Fruit fly (Drosophila melanogaster) whole organism, embryonic: Measurements from ENCODE around the gene CG5828.

Experiments used
- Antp ChIP-seq: fragments of 200-800 bp; sonication (Bioruptor generic); optimal IDR thresholded peaks from 3 replicates; lab custom pipeline; 2016; ENCODE audit warnings: missing biosample characterization, missing genetic modification characterization
- Atf3 ChIP-seq: fragments of 200-800 bp; sonication (Bioruptor generic); optimal IDR thresholded peaks from 3 replicates; lab custom pipeline; 2016; ENCODE audit warnings: missing biosample characterization, missing genetic modification characterization
- Bgb ChIP-seq: fragments of 200-800 bp; sonication (Bioruptor generic); IDR thresholded peaks from 2 replicates; pipeline ENCODE4 v1.3.6; 2022; ENCODE audit warnings: missing biosample characterization, missing genetic modification characterization; ENCODE audit not compliant: partially characterized antibody
- CG11093 ChIP-seq: fragments of 200-800 bp; sonication (Bioruptor generic); IDR thresholded peaks from 3 replicates; pipeline ENCODE4 v1.3.6; 2022; ENCODE audit warnings: missing biosample characterization, missing genetic modification characterization
- CG13775 ChIP-seq: fragments of 200-800 bp; sonication (Bioruptor generic); optimal IDR thresholded peaks from 3 replicates; lab custom pipeline; 2017; ENCODE audit warnings: missing biosample characterization, mild to moderate bottlenecking, missing genetic modification characterization
- CG1602 ChIP-seq: fragments of 200-800 bp; sonication (Bioruptor generic); optimal IDR thresholded peaks from 3 replicates; lab custom pipeline; 2016; ENCODE audit warnings: missing biosample characterization, missing genetic modification characterization
- CG17385 ChIP-seq: fragments of 200-800 bp; sonication (Bioruptor generic); optimal IDR thresholded peaks from 3 replicates; lab custom pipeline; 2018; ENCODE audit warnings: missing biosample characterization, mild to moderate bottlenecking, missing genetic modification characterization
- CG18011 ChIP-seq: fragments of 200-800 bp; sonication (Bioruptor generic); optimal IDR thresholded peaks from 2 replicates; lab custom pipeline; 2017; ENCODE audit warnings: missing biosample characterization, missing genetic modification characterization, mild to moderate bottlenecking, moderate library complexity, missing genotype
- CG18599 ChIP-seq: fragments of 200-800 bp; sonication (Bioruptor generic); optimal IDR thresholded peaks from 3 replicates; lab custom pipeline; 2017; ENCODE audit warnings: missing biosample characterization, missing genetic modification characterization, mild to moderate bottlenecking, moderate library complexity, missing genetic modification reagents
- CG31388 ChIP-seq: fragments of 200-800 bp; sonication (Bioruptor generic); optimal IDR thresholded peaks from 2 replicates; lab custom pipeline; 2016; ENCODE audit warnings: missing biosample characterization, missing genetic modification characterization
- CG4360 ChIP-seq: fragments of 200-800 bp; sonication (Bioruptor generic); IDR thresholded peaks from 2 replicates; pipeline ENCODE4 v1.3.6; 2022; ENCODE audit warnings: missing biosample characterization, missing genetic modification characterization
- CG43689 ChIP-seq: fragments of 200-800 bp; sonication (Bioruptor generic); IDR thresholded peaks from 2 replicates; pipeline ENCODE4 v1.3.6; 2022; ENCODE audit warnings: missing biosample characterization, missing genetic modification characterization
- CG4730 ChIP-seq: fragments of 200-800 bp; sonication (Bioruptor generic); IDR thresholded peaks from 2 replicates; pipeline ENCODE4 v1.3.6; 2022; ENCODE audit warnings: missing biosample characterization, missing genetic modification characterization
- CG5953 ChIP-seq: fragments of 200-800 bp; sonication (Bioruptor generic); IDR thresholded peaks from 2 replicates; pipeline ENCODE4 v1.3.6; 2022; ENCODE audit warnings: missing biosample characterization, missing genetic modification characterization
- CG7928 ChIP-seq: fragments of 200-800 bp; sonication (Bioruptor generic); optimal IDR thresholded peaks from 2 replicates; lab custom pipeline; 2017; ENCODE audit warnings: missing biosample characterization, mild to moderate bottlenecking, missing genetic modification characterization
- CG8478 ChIP-seq: fragments of >200 bp; optimal IDR thresholded peaks from 2 replicates; lab custom pipeline; 2018
- CG9817 ChIP-seq: fragments of 200-800 bp; sonication (Bioruptor generic); optimal IDR thresholded peaks from 2 replicates; lab custom pipeline; 2018; ENCODE audit warnings: missing biosample characterization, mild to moderate bottlenecking, missing genetic modification characterization, moderate library complexity
- CHES-1-like ChIP-seq: fragments of 200-800 bp; sonication (Bioruptor generic); optimal IDR thresholded peaks from 2 replicates; lab custom pipeline; 2016; ENCODE audit warnings: missing biosample characterization, missing genetic modification characterization
- Doc2 ChIP-seq: fragments of 200-800 bp; sonication (Bioruptor generic); IDR thresholded peaks from 2 replicates; pipeline ENCODE4 v1.3.6; 2022; ENCODE audit warnings: missing biosample characterization, missing genetic modification characterization
- Dref ChIP-seq: fragments of 200-800 bp; sonication (Bioruptor generic); IDR thresholded peaks from 2 replicates; pipeline ENCODE4 v1.3.6; 2022; ENCODE audit warnings: missing biosample characterization, missing genetic modification characterization
- Drgx ChIP-seq: fragments of 200-800 bp; sonication (Bioruptor generic); IDR thresholded peaks from 2 replicates; pipeline ENCODE4 v1.3.6; 2022; ENCODE audit warnings: missing biosample characterization, missing genetic modification characterization
- Fer1 ChIP-seq: fragments of 200-800 bp; sonication (Bioruptor generic); optimal IDR thresholded peaks from 2 replicates; lab custom pipeline; 2017; ENCODE audit warnings: missing biosample characterization, mild to moderate bottlenecking, missing genetic modification characterization
- Fer2 ChIP-seq: fragments of 200-800 bp; sonication (Bioruptor generic); optimal IDR thresholded peaks from 2 replicates; lab custom pipeline; 2018; ENCODE audit warnings: missing biosample characterization, mild to moderate bottlenecking, missing genetic modification characterization, moderate library complexity
- GATAe ChIP-seq: fragments of 200-800 bp; sonication (Bioruptor generic); conservative IDR thresholded peaks from 2 replicates; pipeline ENCODE4 v1.3.6; 2022; ENCODE audit warnings: missing biosample characterization, missing genetic modification characterization
- HmgZ ChIP-seq: fragments of 200-800 bp; sonication (Bioruptor generic); optimal IDR thresholded peaks from 2 replicates; lab custom pipeline; 2018; ENCODE audit warnings: missing biosample characterization, mild to moderate bottlenecking, missing genetic modification characterization
- Hmr ChIP-seq: fragments of 200-800 bp; sonication (Bioruptor generic); optimal IDR thresholded peaks from 3 replicates; lab custom pipeline; 2017; ENCODE audit warnings: mild to moderate bottlenecking, missing biosample characterization, missing genetic modification reagents, missing genetic modification characterization
- Meics ChIP-seq: fragments of 200-800 bp; sonication (Bioruptor generic); optimal IDR thresholded peaks from 2 replicates; lab custom pipeline; 2017; ENCODE audit warnings: missing biosample characterization, mild to moderate bottlenecking, missing genetic modification characterization
- NC2β ChIP-seq: fragments of 200-800 bp; sonication (Bioruptor generic); optimal IDR thresholded peaks from 2 replicates; lab custom pipeline; 2016; ENCODE audit warnings: missing biosample characterization, missing genetic modification characterization
- Scr ChIP-seq: fragments of 200-800 bp; sonication (Bioruptor generic); IDR thresholded peaks from 2 replicates; pipeline ENCODE4 v1.3.6; 2022; ENCODE audit warnings: missing biosample characterization, missing genetic modification characterization; ENCODE audit not compliant: partially characterized antibody
- Sin3A ChIP-seq: fragments of >200 bp; optimal IDR thresholded peaks from 2 replicates; lab custom pipeline; 2018
- Six4 ChIP-seq: fragments of 200-800 bp; sonication (Bioruptor generic); optimal IDR thresholded peaks from 2 replicates; lab custom pipeline; 2016; ENCODE audit warnings: missing biosample characterization, missing genetic modification characterization
- Taf1 ChIP-seq: fragments of 200-800 bp; sonication (Bioruptor generic); IDR thresholded peaks from 2 replicates; pipeline ENCODE4 v1.3.6; 2022; ENCODE audit warnings: missing biosample characterization, missing genetic modification characterization
- Xrp1 ChIP-seq: fragments of 200-800 bp; sonication (Bioruptor generic); IDR thresholded peaks from 2 replicates; pipeline ENCODE4 v1.3.6; 2022; ENCODE audit warnings: missing biosample characterization, missing genetic modification characterization
- btn ChIP-seq: fragments of 200-800 bp; sonication (Bioruptor generic); optimal IDR thresholded peaks from 2 replicates; lab custom pipeline; 2016; ENCODE audit warnings: missing biosample characterization, missing genetic modification characterization
- cato ChIP-seq: fragments of 200-800 bp; sonication (Bioruptor generic); optimal IDR thresholded peaks from 2 replicates; lab custom pipeline; 2016; ENCODE audit warnings: missing biosample characterization, missing genetic modification characterization, borderline replicate concordance
- chn ChIP-seq: fragments of 200-800 bp; sonication (Bioruptor generic); optimal IDR thresholded peaks from 2 replicates; lab custom pipeline; 2016; ENCODE audit warnings: missing biosample characterization, missing genetic modification characterization
- corto ChIP-seq: fragments of 200-800 bp; sonication (Bioruptor generic); optimal IDR thresholded peaks from 2 replicates; lab custom pipeline; 2016; ENCODE audit warnings: missing biosample characterization, mild to moderate bottlenecking, missing genetic modification characterization, moderate library complexity
- esg ChIP-seq: fragments of 200-800 bp; sonication (Bioruptor generic); conservative IDR thresholded peaks from 2 replicates; pipeline ENCODE4 v1.3.6; 2022; ENCODE audit warnings: missing biosample characterization, missing genetic modification characterization
- gcm ChIP-seq: fragments of 200-800 bp; sonication (Bioruptor generic); optimal IDR thresholded peaks from 2 replicates; lab custom pipeline; 2019; ENCODE audit warnings: missing biosample characterization, mild to moderate bottlenecking, missing genetic modification characterization, moderate library complexity
- her ChIP-seq: fragments of 200-800 bp; sonication (Bioruptor generic); optimal IDR thresholded peaks from 2 replicates; lab custom pipeline; 2016; ENCODE audit warnings: missing biosample characterization, missing genetic modification characterization
- ind ChIP-seq: fragments of 200-800 bp; sonication (Bioruptor generic); optimal IDR thresholded peaks from 3 replicates; lab custom pipeline; 2016; ENCODE audit warnings: missing biosample characterization, missing genetic modification characterization
- luna ChIP-seq: fragments of 200-800 bp; sonication (Bioruptor generic); optimal IDR thresholded peaks from 2 replicates; lab custom pipeline; 2016; ENCODE audit warnings: missing biosample characterization, missing genetic modification characterization
- otp ChIP-seq: fragments of 200-800 bp; sonication (Bioruptor generic); IDR thresholded peaks from 3 replicates; pipeline ENCODE4, ENCODE4 v1.3.6; 2022; ENCODE audit warnings: missing biosample characterization, missing genetic modification characterization
- pfk ChIP-seq: fragments of 200-800 bp; sonication (Bioruptor generic); optimal IDR thresholded peaks from 2 replicates; lab custom pipeline; 2018; ENCODE audit warnings: missing biosample characterization, mild to moderate bottlenecking, missing genetic modification characterization, moderate library complexity
- prd ChIP-seq, 3 experiments: fragments of >200 bp in 2 of 3; fragments of 200-800 bp in 1 of 3; sonication (Bioruptor generic) in 1 of 3; optimal IDR thresholded peaks in 2 of 3; IDR thresholded peaks in 1 of 3; 2 replicates in 2 of 3; 3 replicates in 1 of 3; pipeline versions ENCODE4 v1.3.6 to Lab custom; 2017 to 2022; ENCODE audit warnings: missing biosample characterization in 1 of 3, missing genetic modification characterization in 1 of 3
- run ChIP-seq: fragments of 200-800 bp; sonication (Bioruptor generic); optimal IDR thresholded peaks from 3 replicates; lab custom pipeline; 2018; ENCODE audit warnings: missing biosample characterization, mild to moderate bottlenecking, missing genetic modification characterization
- sc ChIP-seq, 3 experiments: fragments of >200 bp in 2 of 3; fragments of 200-800 bp in 1 of 3; sonication (Bioruptor generic) in 1 of 3; optimal IDR thresholded peaks; 2 replicates in 2 of 3; 3 replicates in 1 of 3; lab custom pipeline; 2017; ENCODE audit warnings: mild to moderate bottlenecking in 1 of 3, missing biosample characterization in 1 of 3, missing genetic modification characterization in 1 of 3, missing genetic modification reagents in 1 of 3
- sens ChIP-seq: fragments of 200-800 bp; sonication (Bioruptor generic); peaks from one replicate; lab custom pipeline; 2016; ENCODE audit warnings: missing biosample characterization, missing genetic modification characterization
- tll ChIP-seq, 2 experiments: fragments of 200-800 bp in 1 of 2; fragments of >200 bp in 1 of 2; sonication (Bioruptor generic) in 1 of 2; optimal IDR thresholded peaks; 2 replicates each; lab custom pipeline; 2017 to 2019; ENCODE audit warnings: missing biosample characterization in 2 of 2, missing genetic modification characterization in 2 of 2, mild to moderate bottlenecking in 1 of 2, moderate library complexity in 1 of 2
- unc-4 ChIP-seq: fragments of 200-800 bp; sonication (Bioruptor generic); IDR thresholded peaks from 2 replicates; pipeline ENCODE4 v1.3.6; 2022; ENCODE audit warnings: missing biosample characterization, missing genetic modification characterization; ENCODE audit not compliant: partially characterized antibody

Gene CG5828

dm6 chr2L:5059645-5060254, 34.0 kb upstream of the CG5828 start, which contains the start of gene Rpn11 (continued):
- peak; percentile 64 for TF ChIP-seq Meics (GFP tag; lab: Kevin White, UChicago)
- no peak for TF ChIP-seq CG31388 (GFP tag; lab: Kevin White, UChicago)
- no peak for TF ChIP-seq CG8478 (lab: Kevin White, UChicago)
- no peak for TF ChIP-seq chn (GFP tag; lab: Kevin White, UChicago)
- no peak for TF ChIP-seq CG43689 (GFP tag; lab: Robert Waterston, UW)
- peak; percentile 38; the same call in 1 of the 2 replicates for TF ChIP-seq unc-4
- TF ChIP-seq Xrp1 (GFP tag; lab: Robert Waterston, UW), result peak; percentile 38; the same call in 1 of the 2 replicates
- peak; percentile 41 for TF ChIP-seq Fer2 (tag; lab: Kevin White, UChicago)
- no peak for TF ChIP-seq btn (GFP tag; lab: Kevin White, UChicago)
- TF ChIP-seq NC2β, result no peak
- TF ChIP-seq CG17385 (GFP tag; lab: Kevin White, UChicago), result peak; percentile 58
- TF ChIP-seq gcm (GFP tag; lab: Kevin White, UChicago), result peak; percentile 36
- peak; percentile 54 for TF ChIP-seq ind (GFP tag; lab: Kevin White, UChicago)
- TF ChIP-seq run (tag; lab: Kevin White, UChicago), result no peak
- no peak for TF ChIP-seq tll (GFP tag; optimal IDR thresholded peaks at IDR 0.05; lab: Kevin White, UChicago)
- peak; percentile 43 for TF ChIP-seq Fer1 (GFP tag; lab: Kevin White, UChicago)
- peak; percentile 79 for TF ChIP-seq CG13775 (GFP tag; lab: Kevin White, UChicago)
- no peak for TF ChIP-seq GATAe (GFP tag; lab: Robert Waterston, UW)
- TF ChIP-seq Drgx (GFP tag; lab: Robert Waterston, UW), result no peak
- TF ChIP-seq CHES-1-like, result peak; percentile 7
- TF ChIP-seq Atf3 (GFP tag; lab: Kevin White, UChicago), result no peak
- peak; percentile 95 for TF ChIP-seq sens (GFP tag; lab: Kevin White, UChicago)
- TF ChIP-seq cato (GFP tag; lab: Kevin White, UChicago), result peak; percentile 46
- peak; percentile 40 for TF ChIP-seq HmgZ (tag; lab: Kevin White, UChicago)
- peak; percentile 6 for TF ChIP-seq Sin3A
- TF ChIP-seq Taf1 (GFP tag; lab: Robert Waterston, UW), result no peak
- TF ChIP-seq CG4360, result no peak
- no peak for TF ChIP-seq CG4730 (GFP tag; lab: Robert Waterston, UW)
- no peak for TF ChIP-seq Doc2 (GFP tag; lab: Robert Waterston, UW)
- TF ChIP-seq her, result no peak
- no peak for TF ChIP-seq pfk (GFP tag; lab: Kevin White, UChicago)
- no peak for TF ChIP-seq CG5953
- TF ChIP-seq Scr (GFP tag; lab: Robert Waterston, UW), result peak; percentile 66
- no peak for TF ChIP-seq otp (GFP tag; lab: Robert Waterston, UW)
- TF ChIP-seq luna, result no peak
- TF ChIP-seq Antp (GFP tag; lab: Kevin White, UChicago), result peak; percentile 18
- peak; percentile 67 for TF ChIP-seq CG18599 (GFP tag; lab: Kevin White, UChicago)
- TF ChIP-seq Hmr, result peak; percentile 53
- no peak for TF ChIP-seq CG7928 (GFP tag; lab: Kevin White, UChicago)
- TF ChIP-seq Bgb (GFP tag; lab: Robert Waterston, UW), result peak; percentile 36; the same call in 1 of the 2 replicates
- no peak for TF ChIP-seq prd (optimal IDR thresholded peaks at IDR 0.05; lab: Kevin White, UChicago)
- TF ChIP-seq prd (GFP tag; IDR thresholded peaks at IDR 0.05; lab: Robert Waterston, UW), result peak; percentile 50
- TF ChIP-seq Six4 (GFP tag; lab: Kevin White, UChicago), result peak; percentile 46
- no peak for TF ChIP-seq CG18011 (GFP tag; lab: Kevin White, UChicago)
- TF ChIP-seq corto (GFP tag; lab: Kevin White, UChicago), result no peak
- no peak for TF ChIP-seq CG11093 (GFP tag; lab: Robert Waterston, UW)
- no peak for TF ChIP-seq sc (optimal IDR thresholded peaks at IDR 0.05; lab: Kevin White, UChicago)
- TF ChIP-seq sc (GFP tag; optimal IDR thresholded peaks at IDR 0.05; lab: Kevin White, UChicago), result peak; percentile 24
- TF ChIP-seq CG1602 (GFP tag; lab: Kevin White, UChicago), result peak; percentile 67
- TF ChIP-seq CG9817 (tag; lab: Kevin White, UChicago), result peak; percentile 67
- peak; percentile 77 for TF ChIP-seq Dref (GFP tag; lab: Robert Waterston, UW)
- peak; percentile 39 for TF ChIP-seq esg
